Worm (Caenorhabditis elegans): Measurements from ENCODE around the gene praf-3.

DNA sequence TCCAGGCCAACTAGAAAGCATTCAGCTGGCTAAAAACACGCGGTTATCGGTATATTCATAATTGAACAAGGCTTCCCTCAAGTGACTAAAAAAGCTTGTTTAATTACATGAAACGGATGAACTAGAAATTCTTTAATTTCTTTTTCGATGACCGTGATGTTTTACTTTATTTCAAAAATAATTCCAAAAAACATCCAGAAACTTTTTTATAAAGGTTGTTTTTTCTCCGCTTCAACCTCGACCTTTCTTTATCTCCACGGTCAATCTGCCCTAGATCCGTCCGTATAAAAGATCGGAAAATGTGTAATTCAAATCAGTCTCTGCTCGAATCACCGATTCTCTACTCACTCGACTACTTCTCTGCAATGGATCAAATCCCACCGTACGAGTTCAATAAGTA is 34.3 kb upstream of the praf-3 start, which contains the start of gene F17E9.5:
- TF ChIP-seq W03F9.2 (tag; optimal IDR thresholded peaks at IDR 0.05) (no peak), dao-5 (tag; optimal IDR thresholded peaks at IDR 0.05) (no peak), him-1 (tag; optimal IDR thresholded peaks at IDR 0.05) (no peak)
